Fruit fly (Drosophila melanogaster) whole organism, adult: ENCODE results near the gene Cp190.

Source experiments
- CG11617 ChIP-seq: fragments of 200-800 bp; sonication (Bioruptor generic); optimal IDR thresholded peaks from 2 replicates; lab custom pipeline; 2017; ENCODE audit warnings: mild to moderate bottlenecking, missing biosample characterization, missing genetic modification reagents, missing genetic modification characterization
- CG12768 ChIP-seq: fragments of 200-800 bp; sonication (Bioruptor generic); optimal IDR thresholded peaks from 2 replicates; lab custom pipeline; 2017; ENCODE audit warnings: missing biosample characterization, missing genetic modification characterization, mild to moderate bottlenecking, moderate library complexity, missing genetic modification reagents
- CG14711 ChIP-seq: fragments of 200-800 bp; sonication (Bioruptor generic); optimal IDR thresholded peaks from 2 replicates; lab custom pipeline; 2018; ENCODE audit warnings: missing biosample characterization, mild to moderate bottlenecking, missing genetic modification characterization, moderate library complexity
- CG33017 ChIP-seq: fragments of 200-800 bp; sonication (Bioruptor generic); optimal IDR thresholded peaks from 2 replicates; lab custom pipeline; 2018; ENCODE audit warnings: missing biosample characterization, mild to moderate bottlenecking, missing genetic modification characterization, moderate library complexity
- CG5204 ChIP-seq: fragments of 200-800 bp; sonication (Bioruptor generic); optimal IDR thresholded peaks from 2 replicates; lab custom pipeline; 2016; ENCODE audit warnings: missing biosample characterization, missing genetic modification characterization
- CG7045 ChIP-seq: fragments of 200-800 bp; sonication (Bioruptor generic); optimal IDR thresholded peaks from 2 replicates; lab custom pipeline; 2017; ENCODE audit warnings: missing biosample characterization, mild to moderate bottlenecking, missing genetic modification characterization
- Clk ChIP-seq: fragments of 200-800 bp; sonication (Bioruptor generic); optimal IDR thresholded peaks from 2 replicates; lab custom pipeline; 2017; ENCODE audit warnings: missing biosample characterization, missing genetic modification characterization
- Crg-1 ChIP-seq: fragments of 200-800 bp; sonication (Bioruptor generic); optimal IDR thresholded peaks from 2 replicates; lab custom pipeline; 2016; ENCODE audit warnings: missing biosample characterization, missing genetic modification characterization
- Mnt ChIP-seq: fragments of 200-800 bp; sonication (Bioruptor generic); optimal IDR thresholded peaks from 2 replicates; lab custom pipeline; 2016; ENCODE audit warnings: missing biosample characterization, mild to moderate bottlenecking, missing genetic modification characterization
- bab1 ChIP-seq: fragments of 200-800 bp; sonication (Bioruptor generic); optimal IDR thresholded peaks from 3 replicates; lab custom pipeline; 2019; ENCODE audit warnings: missing biosample characterization, mild to moderate bottlenecking, missing genetic modification characterization, moderate library complexity
- cnc ChIP-seq, 2 experiments: fragments of >200 bp; optimal IDR thresholded peaks; 2 replicates each; lab custom pipeline; 2017
- kay ChIP-seq: fragments of 200-800 bp; sonication (Bioruptor generic); peaks from one replicate; lab custom pipeline; 2016; ENCODE audit warnings: missing biosample characterization, missing genetic modification characterization, borderline replicate concordance
- pad ChIP-seq: fragments of 200-800 bp; sonication (Bioruptor generic); optimal IDR thresholded peaks from 3 replicates; lab custom pipeline; 2017; ENCODE audit warnings: missing biosample characterization, missing genetic modification characterization, mild to moderate bottlenecking, moderate library complexity, missing genetic modification reagents
- tj ChIP-seq: fragments of 200-800 bp; sonication (Bioruptor generic); optimal IDR thresholded peaks from 3 replicates; lab custom pipeline; 2017; ENCODE audit warnings: missing biosample characterization, mild to moderate bottlenecking, missing genetic modification characterization, moderate library complexity

dm6 chr3R:15289828-15290641 is 15.0 kb upstream of the Cp190 start:
- TF ChIP-seq bab1 (GFP tag; lab: Kevin White, UChicago) (no peak), CG14711 (no peak), CG33017 (tag; lab: Kevin White, UChicago) (no peak), kay (GFP tag; lab: Kevin White, UChicago) (no peak), tj (no peak), cnc (optimal IDR thresholded peaks at IDR 0.05; lab: Kevin White, UChicago) (no peak), CG11617 (GFP tag; lab: Kevin White, UChicago) (no peak), CG12768 (GFP tag; lab: Kevin White, UChicago) (no peak), CG7045 (GFP tag; lab: Kevin White, UChicago) (no peak), Mnt (GFP tag; lab: Kevin White, UChicago) (no peak), pad (peak; percentile 20), Clk (GFP tag; lab: Kevin White, UChicago) (no peak), Crg-1 (GFP tag; lab: Kevin White, UChicago) (no peak), CG5204 (GFP tag; lab: Kevin White, UChicago) (no peak)
